Fruit fly (Drosophila melanogaster): Measurements from ENCODE around the gene mRpS18A.

The mRpS18A gene

DNA sequence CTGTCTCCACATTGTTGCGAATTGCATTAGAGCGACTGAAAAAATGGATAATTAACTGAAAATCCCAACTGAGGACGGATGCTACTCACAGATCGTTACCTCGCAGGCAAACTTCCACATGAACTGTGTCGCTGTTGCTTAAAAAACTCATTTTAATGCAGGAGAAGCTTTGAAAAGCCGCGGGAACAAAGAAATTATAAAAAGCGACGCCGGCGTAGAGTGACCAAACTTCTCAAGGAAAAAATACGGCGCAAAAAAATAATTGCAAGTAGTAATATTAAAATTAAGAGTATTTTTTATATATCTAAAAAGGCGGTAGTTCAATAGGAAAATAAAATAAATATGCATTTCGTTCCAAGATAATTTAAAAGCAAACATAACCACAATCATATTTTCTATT, 871 bp downstream of the mRpS18A start, which contains the start of gene pch2:
Gene pch2, minus strand, starts transcription at position 243 of the 400 bp plus-strand sequence.
- TF ChIP-seq cnc (optimal IDR thresholded peaks at IDR 0.05): no peak
- TF ChIP-seq tj (GFP tag; optimal IDR thresholded peaks at IDR 0.05): no peak
- no peak for TF ChIP-seq kay (GFP tag; ENCODE audit: borderline replicate concordance)
- TF ChIP-seq Hr96 (GFP tag; optimal IDR thresholded peaks at IDR 0.05): no peak
- TF ChIP-seq CG11617 (GFP tag; optimal IDR thresholded peaks at IDR 0.05): no peak
- no peak for TF ChIP-seq CG33017 (tag; optimal IDR thresholded peaks at IDR 0.05)
- no peak for TF ChIP-seq CG5204 (GFP tag; optimal IDR thresholded peaks at IDR 0.05)
- TF ChIP-seq CG1620 (GFP tag; optimal IDR thresholded peaks at IDR 0.05): no peak
- no peak for TF ChIP-seq CG7101 (tag; optimal IDR thresholded peaks at IDR 0.05)
- TF ChIP-seq Crg-1 (GFP tag; optimal IDR thresholded peaks at IDR 0.05): no peak
- no peak for TF ChIP-seq pad (GFP tag; optimal IDR thresholded peaks at IDR 0.05)
- TF ChIP-seq Mnt (GFP tag; optimal IDR thresholded peaks at IDR 0.05): no peak

DNA sequence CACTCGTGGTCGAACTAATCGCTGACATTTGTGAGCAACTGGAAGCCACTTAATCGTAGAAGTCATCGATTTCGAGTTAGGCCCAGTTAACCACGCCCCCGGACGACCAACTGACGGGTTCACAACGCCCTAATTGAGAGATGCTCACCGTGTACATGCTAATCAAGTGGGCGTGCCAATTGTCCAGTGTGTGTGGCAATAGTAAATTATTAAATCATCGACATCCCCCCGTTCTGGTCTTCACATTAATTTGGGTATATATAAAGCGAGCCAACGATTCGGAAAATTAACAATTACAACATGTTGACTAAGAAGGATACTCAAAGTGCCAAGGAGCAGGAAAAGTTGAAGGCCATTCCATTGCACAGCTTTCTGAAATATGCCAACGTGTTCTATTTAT, 10.1 kb downstream of the mRpS18A start, which contains the start of gene Or85d:
Gene Or85d, plus strand, starts transcription at position 301 of the 400 bp plus-strand sequence.
- TF ChIP-seq kay (GFP tag; ENCODE audit: borderline replicate concordance) (no peak), CG7045 (GFP tag; optimal IDR thresholded peaks at IDR 0.05) (no peak), CG12768 (GFP tag; optimal IDR thresholded peaks at IDR 0.05) (no peak), CG33017 (tag; optimal IDR thresholded peaks at IDR 0.05) (no peak), Hr96 (GFP tag; optimal IDR thresholded peaks at IDR 0.05) (no peak), pad (GFP tag; optimal IDR thresholded peaks at IDR 0.05) (no peak), Clk (GFP tag; optimal IDR thresholded peaks at IDR 0.05) (no peak), CG11617 (GFP tag; optimal IDR thresholded peaks at IDR 0.05) (no peak), ovo (GFP tag; optimal IDR thresholded peaks at IDR 0.05) (no peak)

DNA sequence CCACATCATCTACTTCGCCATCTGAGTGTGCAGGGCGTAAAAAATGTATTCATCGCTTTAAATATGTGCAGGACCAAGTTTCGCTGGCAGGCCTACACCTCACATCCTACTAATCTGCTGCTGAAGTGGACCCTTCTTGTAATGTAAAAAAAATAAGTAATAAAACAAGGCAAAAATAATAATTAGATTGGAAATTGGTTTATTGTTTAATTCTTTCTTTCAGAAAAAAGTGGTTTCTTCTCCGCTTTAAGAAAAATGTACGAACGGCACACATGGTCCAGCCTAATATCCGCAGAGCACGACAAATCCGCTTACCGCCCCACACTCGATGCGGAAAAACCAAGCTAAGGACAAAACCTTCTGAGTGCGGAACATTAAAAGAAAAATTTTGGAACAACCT, 16.5 kb downstream of the mRpS18A start:
- TF ChIP-seq kay (GFP tag; ENCODE audit: borderline replicate concordance): no peak
- no peak for TF ChIP-seq Clk (GFP tag; optimal IDR thresholded peaks at IDR 0.05)

DNA sequence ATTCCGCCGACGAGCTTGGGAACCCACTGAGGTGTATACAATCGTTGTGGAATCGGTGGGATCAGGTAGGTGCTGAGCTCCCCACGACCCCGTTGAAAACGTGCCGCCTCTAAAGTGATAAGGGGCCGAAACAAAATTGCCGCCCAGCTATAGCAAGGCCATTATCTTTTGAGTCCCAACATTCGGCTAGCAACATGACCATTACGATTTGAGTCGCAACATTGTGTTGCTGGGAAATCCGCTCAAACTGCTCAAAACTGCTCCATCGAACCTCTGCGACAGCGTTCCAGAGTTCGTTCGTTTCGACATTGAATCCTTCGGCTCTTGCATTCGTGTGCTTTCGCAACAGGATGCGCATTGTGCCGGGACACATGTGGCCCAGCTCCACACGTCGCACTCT, 33.5 kb downstream of the mRpS18A start, which contains the start of gene CG11741:
Gene CG11741, minus strand, starts transcription at position 16 of the 400 bp plus-strand sequence.
- TF ChIP-seq toe (GFP tag; optimal IDR thresholded peaks at IDR 0.05) (no peak), CG7045 (GFP tag; optimal IDR thresholded peaks at IDR 0.05) (no peak), CG1620 (GFP tag; optimal IDR thresholded peaks at IDR 0.05) (no peak), CG12768 (GFP tag; optimal IDR thresholded peaks at IDR 0.05) (no peak), pad (GFP tag; optimal IDR thresholded peaks at IDR 0.05) (no peak), bab1 (GFP tag; optimal IDR thresholded peaks at IDR 0.05) (no peak)

DNA sequence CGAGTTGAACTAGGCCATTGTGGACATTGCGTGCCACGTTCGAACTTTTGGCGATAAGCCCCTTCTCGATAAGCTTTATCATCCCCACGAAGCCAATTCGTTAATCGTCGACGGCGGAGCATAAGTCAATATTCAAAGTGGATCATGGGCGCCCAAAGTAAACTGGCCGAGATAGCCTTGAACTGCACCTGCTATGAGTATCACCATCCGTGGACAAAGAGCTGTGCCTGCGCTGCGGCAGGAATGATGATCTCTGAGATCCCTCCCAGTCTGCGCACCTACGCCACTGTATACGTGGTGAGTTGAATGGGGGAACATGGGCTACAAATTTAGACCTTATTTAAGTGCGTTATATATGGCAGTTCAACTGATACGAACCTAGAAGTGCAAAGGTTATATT, 38.1 kb downstream of the mRpS18A start:
- TF ChIP-seq CG11617 (GFP tag; optimal IDR thresholded peaks at IDR 0.05) (no peak), bab1 (GFP tag; optimal IDR thresholded peaks at IDR 0.05) (no peak)

DNA sequence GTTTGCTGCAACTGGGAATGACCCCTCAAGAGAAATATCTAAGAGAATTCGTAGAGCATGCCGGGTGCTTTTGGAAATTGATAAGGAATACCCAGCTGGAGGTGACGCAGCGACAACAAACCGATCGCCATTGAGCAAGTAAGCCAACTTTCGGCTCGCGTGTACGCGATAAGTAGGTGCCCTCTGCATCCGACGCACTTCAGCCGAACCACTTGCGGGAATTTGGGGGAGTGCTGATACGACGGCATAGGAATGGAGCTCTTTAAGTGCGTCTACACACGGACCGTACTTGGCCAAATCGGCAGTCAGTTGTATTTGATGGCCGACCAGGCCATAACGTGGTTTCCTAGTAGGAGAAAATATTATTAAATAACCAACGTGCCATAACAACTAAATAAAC, 38.7 kb downstream of the mRpS18A start, which contains the start of gene CG31259:
Gene CG31259, plus strand, starts transcription at position 277 of the 400 bp plus-strand sequence.
- peak; percentile 74 for TF ChIP-seq cic (GFP tag; optimal IDR thresholded peaks at IDR 0.05)
- TF ChIP-seq tj (GFP tag; optimal IDR thresholded peaks at IDR 0.05): no peak
- no peak for TF ChIP-seq Clk (GFP tag; optimal IDR thresholded peaks at IDR 0.05)
- no peak for TF ChIP-seq toe (GFP tag; optimal IDR thresholded peaks at IDR 0.05)
- TF ChIP-seq CG5204 (GFP tag; optimal IDR thresholded peaks at IDR 0.05): no peak
- TF ChIP-seq Mnt (GFP tag; optimal IDR thresholded peaks at IDR 0.05): peak; percentile 68
- no peak for TF ChIP-seq CG33017 (tag; optimal IDR thresholded peaks at IDR 0.05)
- TF ChIP-seq cnc (optimal IDR thresholded peaks at IDR 0.05): no peak
- no peak for TF ChIP-seq CG7101 (tag; optimal IDR thresholded peaks at IDR 0.05)
- no peak for TF ChIP-seq bab1 (GFP tag; optimal IDR thresholded peaks at IDR 0.05)

DNA sequence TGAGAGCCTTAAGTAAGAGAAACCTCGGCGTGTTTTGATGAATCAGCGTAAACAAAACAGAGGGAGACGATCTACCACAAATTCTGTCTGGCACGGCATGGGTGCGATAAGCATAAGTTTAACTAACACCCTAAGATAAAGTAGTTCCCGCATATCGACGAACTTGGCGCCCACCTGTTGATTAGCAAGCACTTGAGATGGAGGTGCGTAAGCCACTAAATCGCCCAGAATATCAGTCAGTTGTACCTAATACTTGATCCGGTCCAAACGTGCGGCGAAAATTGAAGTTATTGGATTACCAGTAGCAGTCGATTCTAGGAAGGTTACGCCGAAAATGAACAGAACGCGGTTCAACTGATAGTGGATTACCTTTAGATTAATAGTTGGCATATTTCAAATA, 40.9 kb downstream of the mRpS18A start, which contains the start of gene CG31454:
Gene CG31454, plus strand, starts transcription at position 160 of the 400 bp plus-strand sequence.
- TF ChIP-seq cic (GFP tag; optimal IDR thresholded peaks at IDR 0.05) (no peak), CG5204 (GFP tag; optimal IDR thresholded peaks at IDR 0.05) (no peak), Clk (GFP tag; optimal IDR thresholded peaks at IDR 0.05) (no peak), CG11617 (GFP tag; optimal IDR thresholded peaks at IDR 0.05) (no peak), toe (GFP tag; optimal IDR thresholded peaks at IDR 0.05) (no peak), Mnt (GFP tag; optimal IDR thresholded peaks at IDR 0.05) (no peak), pad (GFP tag; optimal IDR thresholded peaks at IDR 0.05) (no peak), CG7101 (tag; optimal IDR thresholded peaks at IDR 0.05) (no peak), ovo (GFP tag; optimal IDR thresholded peaks at IDR 0.05) (no peak), CG1620 (GFP tag; optimal IDR thresholded peaks at IDR 0.05) (no peak), CG12768 (GFP tag; optimal IDR thresholded peaks at IDR 0.05) (no peak), bab1 (GFP tag; optimal IDR thresholded peaks at IDR 0.05) (no peak), CG7045 (GFP tag; optimal IDR thresholded peaks at IDR 0.05) (no peak), Crg-1 (GFP tag; optimal IDR thresholded peaks at IDR 0.05) (no peak), CG14711 (tag; optimal IDR thresholded peaks at IDR 0.05) (no peak), tj (GFP tag; optimal IDR thresholded peaks at IDR 0.05) (no peak)

- no peak for TF ChIP-seq toe (GFP tag; optimal IDR thresholded peaks at IDR 0.05)
- TF ChIP-seq cic (GFP tag; optimal IDR thresholded peaks at IDR 0.05): no peak
- TF ChIP-seq kay (GFP tag; ENCODE audit: borderline replicate concordance): no peak
- no peak for TF ChIP-seq Mnt (GFP tag; optimal IDR thresholded peaks at IDR 0.05)
- TF ChIP-seq CG1620 (GFP tag; optimal IDR thresholded peaks at IDR 0.05): no peak
- no peak for TF ChIP-seq bab1 (GFP tag; optimal IDR thresholded peaks at IDR 0.05)
- TF ChIP-seq CG14711 (tag; optimal IDR thresholded peaks at IDR 0.05): no peak
- no peak for TF ChIP-seq CG11617 (GFP tag; optimal IDR thresholded peaks at IDR 0.05)
- no peak for TF ChIP-seq Crg-1 (GFP tag; optimal IDR thresholded peaks at IDR 0.05)
- no peak for TF ChIP-seq CG5204 (GFP tag; optimal IDR thresholded peaks at IDR 0.05)
- TF ChIP-seq CG7101 (tag; optimal IDR thresholded peaks at IDR 0.05): no peak
Measured at dm6 chr3R:8520809-8521208, 41.6 kb downstream of the mRpS18A start.
